Fruit fly (Drosophila melanogaster): ENCODE data around the gene C1GalTA.
A peak's percentile ranks its signal among the peaks of the same experiment; 100 is the strongest.

The C1GalTA gene

dm6 chr2L:8958046-8958497 is 7.1 kb upstream of the C1GalTA start (continued):
- TF ChIP-seq CG6791 (GFP tag; IDR thresholded peaks at IDR 0.05; ENCODE audit: partially characterized antibody), result no peak; the same call in 2 of the 3 replicates
- peak; percentile 92 for TF ChIP-seq grau (tag; optimal IDR thresholded peaks at IDR 0.05)
- TF ChIP-seq sens-2 (GFP tag; IDR thresholded peaks at IDR 0.05), result peak; percentile 87
- TF ChIP-seq cg (GFP tag; optimal IDR thresholded peaks at IDR 0.05), result no peak
- TF ChIP-seq crp (GFP tag; optimal IDR thresholded peaks at IDR 0.05), result peak in 1 of 2 experiments; percentile 65
- TF ChIP-seq kni (GFP tag; optimal IDR thresholded peaks at IDR 0.05), result peak; percentile 45
- TF ChIP-seq CG17359 (tag; optimal IDR thresholded peaks at IDR 0.05), result peak; percentile 93
- TF ChIP-seq fu2 (GFP tag; optimal IDR thresholded peaks at IDR 0.05), result peak; percentile 84
- TF ChIP-seq az2 (GFP tag; optimal IDR thresholded peaks at IDR 0.05), result peak; percentile 98
- peak; percentile 86 for TF ChIP-seq nerfin-1 (tag; optimal IDR thresholded peaks at IDR 0.05)
- TF ChIP-seq CG10274 (GFP tag; optimal IDR thresholded peaks at IDR 0.05), result peak; percentile 44
- peak; percentile 90 for TF ChIP-seq psq (GFP tag; optimal IDR thresholded peaks at IDR 0.05)
- TF ChIP-seq dysf (GFP tag; IDR thresholded peaks at IDR 0.05), result peak; percentile 98
- no peak for TF ChIP-seq vnd (GFP tag; IDR thresholded peaks at IDR 0.05; ENCODE audit: partially characterized antibody)
- TF ChIP-seq CG31388 (GFP tag; optimal IDR thresholded peaks at IDR 0.05), result peak; percentile 81
- TF ChIP-seq CG17385 (GFP tag; optimal IDR thresholded peaks at IDR 0.05), result peak; percentile 86
- TF ChIP-seq org-1 (GFP tag; optimal IDR thresholded peaks at IDR 0.05), result peak; percentile 91
- peak; percentile 97 for TF ChIP-seq lmd (GFP tag; IDR thresholded peaks at IDR 0.05)
- peak; percentile 92 for TF ChIP-seq z (GFP tag; IDR thresholded peaks at IDR 0.05)
- TF ChIP-seq CG1024 (GFP tag; IDR thresholded peaks at IDR 0.05), result peak; percentile 94
- peak; percentile 83 for TF ChIP-seq scrt (GFP tag; optimal IDR thresholded peaks at IDR 0.05)
- TF ChIP-seq Dip3 (GFP tag; optimal IDR thresholded peaks at IDR 0.05), result peak; percentile 90
- no peak for TF ChIP-seq CG9797 (GFP tag; optimal IDR thresholded peaks at IDR 0.05)
- TF ChIP-seq knrl (GFP tag; IDR thresholded peaks at IDR 0.05; ENCODE audit: partially characterized antibody), result no peak
- peak; percentile 94 for TF ChIP-seq CG8765 (GFP tag; IDR thresholded peaks at IDR 0.05)
- TF ChIP-seq CG12391 (tag; optimal IDR thresholded peaks at IDR 0.05), result peak; percentile 98
- TF ChIP-seq zfh1 (GFP tag; IDR thresholded peaks at IDR 0.05), result peak; percentile 98
- TF ChIP-seq wek (GFP tag; optimal IDR thresholded peaks at IDR 0.05), result peak; percentile 70
- peak; percentile 78 for TF ChIP-seq Taf1 (GFP tag; IDR thresholded peaks at IDR 0.05)
- TF ChIP-seq ftz-f1 (GFP tag; optimal IDR thresholded peaks at IDR 0.05), result peak; percentile 59
- peak; percentile 74 for TF ChIP-seq en (GFP tag; optimal IDR thresholded peaks at IDR 0.05)
- TF ChIP-seq NfI (GFP tag; optimal IDR thresholded peaks at IDR 0.05), result peak; percentile 93
- TF ChIP-seq CG7839 (tag; optimal IDR thresholded peaks at IDR 0.05), result peak; percentile 94
- peak; percentile 41 for TF ChIP-seq CG7928 (GFP tag; optimal IDR thresholded peaks at IDR 0.05)
- TF ChIP-seq NC2α (GFP tag; optimal IDR thresholded peaks at IDR 0.05), result peak; percentile 77
- peak; percentile 94 for TF ChIP-seq dmrt99B (tag; optimal IDR thresholded peaks at IDR 0.05)
- peak; percentile 96 for TF ChIP-seq Ets97D (GFP tag; optimal IDR thresholded peaks at IDR 0.05)
- TF ChIP-seq D19A (tag; optimal IDR thresholded peaks at IDR 0.05), result peak; percentile 96
- peak; percentile 98 for TF ChIP-seq slbo (GFP tag; IDR thresholded peaks at IDR 0.05)
- peak; percentile 83 for TF ChIP-seq stwl (tag; optimal IDR thresholded peaks at IDR 0.05)
- peak; percentile 97 for TF ChIP-seq Ssrp (tag; optimal IDR thresholded peaks at IDR 0.05)
- TF ChIP-seq CG4617 (GFP tag; optimal IDR thresholded peaks at IDR 0.05; ENCODE audit: borderline replicate concordance), result peak; percentile 79
- no peak for TF ChIP-seq Sin3A (optimal IDR thresholded peaks at IDR 0.05)
- peak; percentile 96 for TF ChIP-seq Side (GFP tag; optimal IDR thresholded peaks at IDR 0.05)
- TF ChIP-seq Ets65A (GFP tag), result peak; percentile 94
- TF ChIP-seq CG9817 (tag; optimal IDR thresholded peaks at IDR 0.05), result peak; percentile 80
- TF ChIP-seq ssp (GFP tag; IDR thresholded peaks at IDR 0.05), result peak; percentile 92
- peak; percentile 84 for TF ChIP-seq CG13296 (GFP tag; optimal IDR thresholded peaks at IDR 0.05)
- TF ChIP-seq CG14965 (GFP tag; optimal IDR thresholded peaks at IDR 0.05; ENCODE audit: borderline replicate concordance), result peak; percentile 56
- no peak for TF ChIP-seq Doc3 (GFP tag; IDR thresholded peaks at IDR 0.05; ENCODE audit: partially characterized antibody)

All from whole organism, embryonic.